Worm (Caenorhabditis elegans): ENCODE data around the gene spds-1.

ce11 chrII:12790392-12790791 is 16.3 kb upstream of the spds-1 start:
- TF ChIP-seq W03F9.2 (tag; optimal IDR thresholded peaks at IDR 0.05), result no peak
- TF ChIP-seq him-1 (tag; optimal IDR thresholded peaks at IDR 0.05), result no peak

Data from whole organism, L4/young adult.